Fruit fly (Drosophila melanogaster) Kc167 (cell line): Measurements from ENCODE around the gene LysP.

Experiments used
- h ChIP-seq: fragments of >200 bp; optimal IDR thresholded peaks from 3 replicates; lab custom pipeline; 2018; ENCODE audit warnings: missing external identifiers
- insv ChIP-seq: fragments of >200 bp; optimal IDR thresholded peaks from 3 replicates; lab custom pipeline; 2018; ENCODE audit warnings: missing external identifiers
- psq ChIP-seq: fragments of >200 bp; optimal IDR thresholded peaks from 2 replicates; lab custom pipeline; 2017; ENCODE audit warnings: missing external identifiers

DNA sequence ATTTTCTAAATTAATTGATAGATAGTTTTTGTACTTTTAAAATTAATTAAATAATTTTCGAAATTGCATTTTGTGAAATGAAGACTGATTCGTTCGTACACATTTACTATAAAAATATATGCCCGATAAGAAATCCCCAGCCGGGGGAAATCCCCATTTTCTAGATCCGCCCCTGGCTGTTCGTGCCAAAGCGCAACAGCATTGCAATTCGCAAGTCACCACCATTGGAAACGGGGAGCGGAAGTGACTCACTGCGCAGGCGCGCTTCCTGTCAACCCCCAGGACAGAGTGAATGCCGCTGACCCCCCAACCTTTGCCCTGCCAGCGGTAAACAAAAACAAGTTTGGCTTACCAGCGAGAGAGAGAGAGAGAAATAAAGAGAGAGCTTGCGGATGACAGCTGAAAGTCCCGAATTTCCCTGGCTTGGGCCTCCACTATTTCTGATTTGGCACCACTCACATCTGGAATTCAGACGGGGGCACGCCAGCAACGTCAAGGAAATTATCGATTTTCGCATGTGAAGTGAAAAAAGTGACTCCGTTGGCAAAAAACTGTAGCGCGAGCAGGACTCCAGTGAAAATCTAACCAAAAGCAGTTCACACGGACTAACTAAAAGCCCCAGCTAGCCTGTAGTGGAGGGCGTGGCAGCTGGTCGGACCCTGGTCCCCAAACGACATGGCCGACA is 22.5 kb downstream of the LysP start, which contains the start of gene Aplip1:
- TF ChIP-seq insv (lab: Kevin White, UChicago) = no peak
- TF ChIP-seq h (lab: Kevin White, UChicago) = no peak
- no peak for TF ChIP-seq psq (lab: Kevin White, UChicago)
